Worm (Caenorhabditis elegans): ENCODE measurements around the gene txt-9.
A peak's percentile ranks its signal among the peaks of the same experiment; 100 is the strongest.

Gene txt-9

ce11 chrII:5071265-5071664, 14.3 kb upstream of the txt-9 start, which contains the start of gene C27A2.7:
Gene C27A2.7 (minus strand): TSS chrII:5071365.
- TF ChIP-seq nhr-6 (tag; optimal IDR thresholded peaks at IDR 0.05) (no peak), sma-3 (GFP tag; optimal IDR thresholded peaks at IDR 0.05) (no peak), nhr-237 (tag; optimal IDR thresholded peaks at IDR 0.05) (no peak), skn-1 (tag; optimal IDR thresholded peaks at IDR 0.05) (no peak), zag-1 (tag; optimal IDR thresholded peaks at IDR 0.05) (no peak), blmp-1 (tag; optimal IDR thresholded peaks at IDR 0.05; ENCODE audit: insufficient read depth) (no peak), ceh-16 (tag; optimal IDR thresholded peaks at IDR 0.05) (no peak), mdl-1 (tag; optimal IDR thresholded peaks at IDR 0.05) (no peak), nhr-11 (tag; optimal IDR thresholded peaks at IDR 0.05) (no peak), egl-27 (tag; optimal IDR thresholded peaks at IDR 0.05) (no peak), mab-5 (tag; optimal IDR thresholded peaks at IDR 0.05) (no peak), lin-11 (tag; optimal IDR thresholded peaks at IDR 0.05) (no peak), snpc-4 (tag; optimal IDR thresholded peaks at IDR 0.05) (no peak), nhr-77 (tag; optimal IDR thresholded peaks at IDR 0.05) (no peak), ama-1 (optimal IDR thresholded peaks at IDR 0.05) (no peak)

DNA sequence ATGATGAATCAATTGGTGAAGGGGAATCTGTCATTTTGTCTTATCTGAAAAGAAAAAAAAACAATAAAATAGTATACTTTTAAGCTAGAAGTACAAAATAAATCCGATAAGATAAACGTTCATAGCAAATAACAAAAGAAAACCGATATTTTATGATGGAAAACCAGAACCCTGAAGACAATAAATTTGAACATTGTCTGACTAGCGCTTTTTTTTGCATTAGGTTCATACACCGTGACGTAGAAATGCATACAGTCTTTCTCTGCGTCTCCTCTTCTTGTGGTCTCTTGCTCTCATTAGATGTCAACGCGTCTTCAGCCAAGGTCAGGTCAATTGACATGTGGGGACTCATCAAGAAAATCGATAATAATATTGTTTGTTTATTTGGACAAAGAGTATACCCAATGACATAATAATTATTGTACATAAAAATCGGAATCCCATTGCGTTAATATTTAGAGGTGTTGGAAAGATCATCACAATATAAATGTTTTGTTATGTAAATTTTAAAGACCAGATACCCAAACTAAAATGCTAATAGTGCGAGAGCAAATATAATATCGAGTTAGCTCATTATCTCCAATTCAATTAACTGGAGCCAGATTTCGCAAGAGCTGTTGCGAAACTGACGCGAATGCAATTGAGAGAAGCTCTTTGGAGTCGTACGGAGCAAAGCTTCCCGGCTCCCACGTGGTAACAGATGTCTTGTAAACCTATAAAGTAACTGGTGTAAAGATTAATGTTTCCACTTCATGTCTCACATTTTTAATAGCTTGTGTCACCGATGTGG, 4.3 kb upstream of the txt-9 start, which contains the start of gene dsh-2:
Gene dsh-2 (minus strand): TSS at position 51 of the 790 bp plus-strand sequence.
- TF ChIP-seq mbf-1 (tag; optimal IDR thresholded peaks at IDR 0.05) (no peak), unc-55 (GFP tag; optimal IDR thresholded peaks at IDR 0.05) (peak; percentile 49), mdl-1 (tag; optimal IDR thresholded peaks at IDR 0.05) (no peak), nhr-25 (tag; optimal IDR thresholded peaks at IDR 0.05) (peak; percentile 85), ztf-4 (tag; optimal IDR thresholded peaks at IDR 0.05) (no peak), sma-3 (GFP tag; optimal IDR thresholded peaks at IDR 0.05) (peak; percentile 43), nhr-77 (tag; optimal IDR thresholded peaks at IDR 0.05) (no peak), Y55F3AM.14 (GFP tag; optimal IDR thresholded peaks at IDR 0.05) (no peak), unc-39 (tag; optimal IDR thresholded peaks at IDR 0.05) (no peak), aly-2 (tag; optimal IDR thresholded peaks at IDR 0.05) (no peak), gmeb-1 (tag; optimal IDR thresholded peaks at IDR 0.05) (peak; percentile 81), ama-1 (optimal IDR thresholded peaks at IDR 0.05) (no peak), elt-1 (tag; optimal IDR thresholded peaks at IDR 0.05) (no peak), lin-39 (tag; optimal IDR thresholded peaks at IDR 0.05) (no peak), C34F6.9 (tag; optimal IDR thresholded peaks at IDR 0.05) (peak; percentile 57), alr-1 (tag; optimal IDR thresholded peaks at IDR 0.05) (no peak), nhr-10 (tag; optimal IDR thresholded peaks at IDR 0.05) (no peak), snpc-4 (tag; optimal IDR thresholded peaks at IDR 0.05) (no peak), nhr-12 (tag; optimal IDR thresholded peaks at IDR 0.05) (no peak), nhr-11 (tag; optimal IDR thresholded peaks at IDR 0.05) (no peak), ztf-11 (tag; optimal IDR thresholded peaks at IDR 0.05) (no peak), peb-1 (tag; optimal IDR thresholded peaks at IDR 0.05) (no peak), ceh-82 (tag; optimal IDR thresholded peaks at IDR 0.05) (no peak), fos-1 (tag; optimal IDR thresholded peaks at IDR 0.05) (peak; percentile 42), sem-4 (tag; optimal IDR thresholded peaks at IDR 0.05) (no peak), blmp-1 (tag; optimal IDR thresholded peaks at IDR 0.05; ENCODE audit: insufficient read depth) (no peak), zag-1 (tag; optimal IDR thresholded peaks at IDR 0.05) (no peak), nhr-237 (tag; optimal IDR thresholded peaks at IDR 0.05) (no peak), lsy-2 (tag; optimal IDR thresholded peaks at IDR 0.05) (peak in 1 of 2 experiments; percentile 71), dmd-4 (tag; optimal IDR thresholded peaks at IDR 0.05) (no peak), F13H6.1 (tag; optimal IDR thresholded peaks at IDR 0.05) (peak; percentile 18), ceh-16 (tag; optimal IDR thresholded peaks at IDR 0.05) (peak; percentile 41), nhr-21 (tag; optimal IDR thresholded peaks at IDR 0.05) (peak; percentile 44), skn-1 (tag; optimal IDR thresholded peaks at IDR 0.05) (no peak), lin-11 (tag; optimal IDR thresholded peaks at IDR 0.05) (no peak), R02D3.7 (tag; optimal IDR thresholded peaks at IDR 0.05) (no peak), elt-3 (tag; optimal IDR thresholded peaks at IDR 0.05) (no peak), nhr-129 (tag; optimal IDR thresholded peaks at IDR 0.05) (peak; percentile 47), ztf-1 (GFP tag; conservative IDR thresholded peaks at IDR 0.05) (no peak), lin-13 (GFP tag; optimal IDR thresholded peaks at IDR 0.05) (peak; percentile 30), sma-9 (GFP tag; optimal IDR thresholded peaks at IDR 0.05) (peak; percentile 38), sma-9 (tag; optimal IDR thresholded peaks at IDR 0.05) (no peak), ZK546.5 (tag; optimal IDR thresholded peaks at IDR 0.05) (no peak), crh-2 (tag; optimal IDR thresholded peaks at IDR 0.05) (peak; percentile 76), nhr-6 (tag; optimal IDR thresholded peaks at IDR 0.05) (peak; percentile 46), nhr-23 (tag; optimal IDR thresholded peaks at IDR 0.05) (no peak), egl-27 (tag; optimal IDR thresholded peaks at IDR 0.05) (no peak), mab-5 (tag; optimal IDR thresholded peaks at IDR 0.05) (no peak), unc-62 (GFP tag; optimal IDR thresholded peaks at IDR 0.05) (no peak)
